Worm (Caenorhabditis elegans) whole organism, young adult: Measurements from ENCODE around the gene glrx-21.

Experiments used
- B0035.1 ChIP-seq: sonication (generic microtip); optimal IDR thresholded peaks from 2 replicates; lab custom pipeline; 2016; ENCODE audit warnings: missing genetic modification characterization, mild to moderate bottlenecking, missing compliant biosample characterization, missing genotype, missing genetic modification reagents
- C06A6.2 ChIP-seq: fragments of 200-800 bp; sonication (Bioruptor generic); conservative IDR thresholded peaks from 2 replicates; pipeline ENCODE4 v1.3.6; 2022; ENCODE audit warnings: missing genetic modification characterization, missing compliant biosample characterization
- F49E8.2 ChIP-seq: sonication (generic microtip); optimal IDR thresholded peaks from 3 replicates; lab custom pipeline; 2017; ENCODE audit warnings: missing genetic modification characterization, mild to moderate bottlenecking, missing compliant biosample characterization, antibody characterized with exemption, moderate library complexity; ENCODE audit not compliant: insufficient read depth
- K11D2.4 ChIP-seq: fragments of 200-800 bp; sonication (Bioruptor generic); IDR thresholded peaks from 2 replicates; pipeline ENCODE4 v1.3.6; 2022; ENCODE audit warnings: missing genetic modification reagents, missing genetic modification characterization, missing compliant biosample characterization
- K12H6.12 ChIP-seq: fragments of 200-800 bp; sonication (Bioruptor generic); optimal IDR thresholded peaks from 2 replicates; lab custom pipeline; 2018; ENCODE audit warnings: mild to moderate bottlenecking, missing genetic modification characterization, missing compliant biosample characterization
- T26A5.8 ChIP-seq: sonication (generic microtip); optimal IDR thresholded peaks from 2 replicates; lab custom pipeline; 2016; ENCODE audit warnings: missing genetic modification characterization, missing compliant biosample characterization
- ets-4 ChIP-seq: fragments of 200-800 bp; sonication (Bioruptor generic); optimal IDR thresholded peaks from 2 replicates; lab custom pipeline; 2018; ENCODE audit warnings: mild to moderate bottlenecking, missing genetic modification characterization, missing compliant biosample characterization
- nhr-80 ChIP-seq: sonication (generic microtip); optimal IDR thresholded peaks from 2 replicates; lab custom pipeline; 2016; ENCODE audit warnings: missing genetic modification characterization, missing compliant biosample characterization
- sptf-2 ChIP-seq: fragments of 200-800 bp; sonication (Bioruptor generic); optimal IDR thresholded peaks from 2 replicates; lab custom pipeline; 2018; ENCODE audit warnings: mild to moderate bottlenecking, missing genetic modification characterization, missing compliant biosample characterization
- unc-62 ChIP-seq: fragments of 150-350 bp; optimal IDR thresholded peaks from 2 replicates; lab custom pipeline; 2014; ENCODE audit warnings: missing biosample characterization, missing genetic modification reagents, missing genetic modification characterization
- xnd-1 ChIP-seq: sonication (generic microtip); optimal IDR thresholded peaks from 2 replicates; lab custom pipeline; 2016; ENCODE audit warnings: missing genotype, missing genetic modification reagents, missing genetic modification characterization, missing compliant biosample characterization

ce11 chrIII:5340530-5340929 is 5.4 kb downstream of the glrx-21 start:
- TF ChIP-seq ets-4 (GFP tag; lab: Kevin White, UChicago) (no peak), C06A6.2 (GFP tag; lab: Robert Waterston, UW) (no peak), B0035.1 (no peak), xnd-1 (tag; lab: Kevin White, UChicago) (no peak), sptf-2 (GFP tag; lab: Kevin White, UChicago) (no peak), unc-62 (no peak), T26A5.8 (tag; lab: Kevin White, UChicago) (no peak), K12H6.12 (no peak), K11D2.4 (GFP tag; lab: Robert Waterston, UW) (no peak), F49E8.2 (no peak), nhr-80 (no peak)
